Fruit fly (Drosophila melanogaster) whole organism, larva: ENCODE measurements around the gene CG7387.

Experiments used
- noc ChIP-seq: fragments of 200-800 bp; sonication (Bioruptor generic); optimal IDR thresholded peaks from 3 replicates; lab custom pipeline; 2019; ENCODE audit warnings: missing biosample characterization, mild to moderate bottlenecking, missing genetic modification characterization, moderate library complexity

CG7387 gene

DNA sequence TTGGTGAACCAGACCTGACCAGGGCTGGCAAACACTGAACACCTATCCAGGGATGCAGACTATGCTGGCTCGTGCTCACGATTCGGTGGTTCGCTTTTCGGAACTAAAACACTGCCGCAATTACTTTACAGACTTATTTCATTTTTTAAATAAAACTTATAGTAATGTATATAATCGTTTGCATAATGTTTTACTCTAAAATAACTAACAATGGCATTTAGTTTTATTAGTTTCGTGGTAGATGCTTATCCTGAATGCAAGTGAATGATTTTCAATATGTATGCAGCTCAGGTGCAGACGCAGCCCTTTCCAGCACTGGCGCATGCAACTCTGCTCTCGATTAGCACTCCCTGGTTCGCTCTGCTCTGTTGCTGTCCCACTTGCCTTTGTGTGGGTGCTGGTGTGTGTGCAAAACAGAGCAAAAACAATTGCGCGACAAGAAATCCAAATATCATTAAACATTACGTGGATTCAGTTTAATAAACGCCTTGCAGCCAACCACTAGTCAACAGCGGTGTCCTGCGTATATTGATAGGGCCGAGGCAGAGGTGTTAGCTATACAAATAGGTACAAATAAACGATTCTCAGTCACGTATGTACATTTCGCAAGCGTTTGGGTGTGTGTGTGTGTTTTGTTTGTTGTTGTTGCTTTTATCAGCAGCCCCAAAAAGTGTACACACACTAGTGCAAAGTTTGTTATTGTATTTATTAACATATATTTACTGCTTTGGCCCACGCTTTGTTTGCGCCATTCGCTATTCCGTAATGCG is 6.1 kb downstream of the CG7387 start, which contains the start of the genes ERR and Atg18a:
ERR (minus strand) TSS at position 45 of the 770 bp plus-strand sequence.
Atg18a (plus strand) TSS at position 231 of the 770 bp plus-strand sequence.
- TF ChIP-seq noc: peak; percentile 89

DNA sequence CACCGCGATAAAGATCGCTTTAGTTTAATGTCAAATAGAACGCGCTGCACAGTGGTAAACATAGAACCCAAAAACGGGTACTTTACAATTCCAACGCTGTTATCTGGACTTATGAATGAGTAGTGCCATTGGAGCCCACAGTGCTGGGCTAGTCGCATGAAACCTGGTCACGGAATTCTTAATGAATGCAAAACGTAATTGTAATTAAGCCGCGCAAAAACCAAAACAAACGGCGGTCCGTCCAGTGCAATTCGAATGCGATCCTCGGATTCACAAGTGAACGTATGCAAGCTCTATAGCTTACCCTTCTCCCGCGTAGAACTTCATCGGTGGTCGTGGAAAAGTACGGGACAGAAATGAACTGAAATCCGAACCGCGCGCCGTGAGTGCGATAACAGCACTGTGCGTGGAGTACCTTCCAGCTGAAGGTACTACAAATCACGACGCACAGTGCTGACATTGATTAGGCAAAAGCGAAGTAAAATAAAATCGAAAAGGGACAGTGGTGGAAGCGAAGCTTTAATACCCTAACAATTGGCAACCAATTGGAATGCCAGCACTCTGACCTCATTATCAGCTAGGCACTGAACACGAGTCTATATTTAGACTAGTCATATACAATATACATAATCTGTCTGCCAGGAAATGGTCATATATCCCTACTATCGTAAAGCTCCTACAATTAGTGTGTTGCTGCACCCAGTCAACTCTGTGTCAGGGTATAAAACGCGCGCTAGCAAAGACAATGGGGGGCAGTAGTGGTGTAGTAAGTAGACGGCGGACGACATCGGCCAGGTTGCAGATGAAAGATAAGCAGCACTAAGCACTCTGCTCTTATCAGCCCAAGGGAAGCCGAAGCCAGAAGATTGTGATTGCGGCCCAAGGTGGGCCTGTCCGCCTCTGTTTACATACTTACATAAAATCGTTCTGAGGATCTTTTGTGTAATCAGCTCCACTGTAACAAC is 7.4 kb downstream of the CG7387 start:
- peak; percentile 91 for TF ChIP-seq noc

DNA sequence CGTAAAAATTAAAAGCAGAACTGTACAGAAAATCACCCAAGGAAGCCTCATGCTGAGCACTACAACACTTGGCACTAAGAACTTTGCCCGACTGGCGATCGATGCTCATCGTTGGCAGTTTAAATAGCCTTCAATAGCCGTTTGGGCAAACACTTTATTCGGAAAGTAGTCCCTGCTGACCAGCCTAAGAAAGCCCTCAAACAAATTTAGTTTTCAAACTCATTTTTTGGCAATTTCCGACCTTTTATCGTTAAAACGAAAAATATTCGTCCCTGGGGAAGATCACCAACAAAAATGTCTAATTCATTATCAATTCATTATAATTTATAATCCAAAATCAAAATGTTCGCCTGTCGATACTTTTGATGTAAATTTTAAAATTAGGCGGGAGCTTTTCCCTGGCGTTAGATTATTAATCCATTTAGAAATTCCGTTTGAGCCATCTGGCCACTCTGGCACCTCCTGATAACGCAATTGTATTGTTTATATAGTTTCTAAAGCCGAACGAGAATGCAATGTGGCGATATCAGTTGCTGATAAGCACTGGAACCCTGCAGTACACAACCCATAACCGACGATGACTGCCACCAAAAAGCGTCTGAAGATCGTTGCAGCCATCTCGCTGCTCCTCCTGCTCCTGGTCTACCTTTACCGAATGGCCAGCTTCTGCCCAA is 12.3 kb downstream of the CG7387 start, which contains the start of the genes mthl7 and Uxs:
mthl7 (minus strand) TSS at position 51 of the 674 bp plus-strand sequence.
Uxs (plus strand) TSS at position 460 of the 674 bp plus-strand sequence.
- no peak for TF ChIP-seq noc

DNA sequence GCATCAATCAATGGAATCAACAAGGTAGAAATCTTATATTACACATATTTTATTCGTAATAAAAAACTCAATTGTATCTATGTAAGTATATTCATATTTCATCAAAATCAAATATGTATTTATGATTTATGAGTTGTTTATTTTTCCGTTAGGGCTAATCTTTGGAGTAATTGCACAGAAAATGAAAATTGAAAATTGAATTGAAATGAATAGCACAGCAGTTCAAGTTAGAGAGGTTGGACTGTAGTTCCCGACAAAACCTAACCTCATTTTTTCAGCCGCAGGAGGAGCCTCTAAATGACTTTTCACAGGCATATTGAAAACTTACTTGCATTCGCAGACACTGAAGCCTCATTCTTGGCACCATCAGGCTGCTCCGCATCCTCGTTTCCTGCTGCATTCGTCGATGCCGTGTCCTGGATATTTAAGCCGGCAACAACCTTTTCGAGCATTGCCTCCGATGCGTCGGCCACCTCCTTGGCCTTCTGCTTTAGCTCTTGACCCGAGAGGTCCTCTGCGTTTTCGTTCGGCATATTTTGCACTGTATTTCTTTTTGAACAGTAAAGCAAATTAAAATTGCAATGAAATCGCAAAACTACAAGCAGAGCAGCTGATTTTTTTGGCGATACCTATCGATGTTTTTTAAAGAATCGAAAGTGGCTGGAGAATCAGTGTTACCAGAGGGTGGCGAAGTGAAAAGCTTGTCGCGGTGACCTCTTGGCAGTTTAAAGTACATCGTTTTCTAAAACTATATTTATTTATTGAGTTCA is 14.9 kb downstream of the CG7387 start, which contains the start of gene Nmt:
Nmt (minus strand) TSS at position 635 of the 770 bp plus-strand sequence.
- peak; percentile 52 for TF ChIP-seq noc

DNA sequence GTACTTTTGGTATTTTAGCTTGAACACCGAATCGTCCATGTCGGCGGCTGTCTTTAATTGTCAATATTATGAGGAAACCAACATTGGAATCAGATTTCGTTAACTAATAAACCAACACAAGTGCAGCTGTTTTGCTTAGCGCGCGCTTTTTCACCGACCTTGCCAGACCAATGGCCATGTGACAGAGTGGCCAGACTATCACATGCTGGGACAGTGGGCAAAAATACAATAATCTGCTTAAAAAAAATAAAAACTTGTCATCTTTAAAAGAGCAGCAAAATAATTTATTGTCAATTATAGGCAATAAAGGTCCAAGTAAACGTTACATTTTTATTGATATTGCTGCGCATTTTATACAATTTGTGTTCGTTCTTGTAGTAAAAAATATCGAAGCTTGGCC is 17.1 kb downstream of the CG7387 start, which contains the start of gene RecQ4:
RecQ4 (minus strand) TSS at position 161 of the 400 bp plus-strand sequence.
- TF ChIP-seq noc: no peak

DNA sequence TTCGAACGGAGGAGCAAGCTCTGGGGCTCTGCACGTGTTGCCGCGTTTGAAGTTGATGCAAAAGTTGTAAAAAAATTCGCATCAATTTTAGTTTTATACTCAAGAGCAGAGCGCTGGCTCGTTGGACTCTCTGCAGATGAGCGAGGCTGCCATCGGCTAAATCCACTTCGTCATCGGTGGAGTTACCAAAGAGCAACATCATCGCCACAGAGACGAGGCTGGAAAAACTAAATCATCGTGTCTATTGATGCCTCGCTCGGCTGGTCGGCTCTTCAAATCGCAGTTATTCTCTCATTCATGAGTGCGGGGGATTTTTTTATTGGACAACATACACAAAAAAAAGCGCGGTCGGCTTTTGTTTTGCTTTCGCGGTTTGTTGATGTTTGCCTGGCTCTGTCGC is 27.5 kb downstream of the CG7387 start, which contains the start of gene CG13675:
CG13675 (minus strand) TSS at position 83 of the 400 bp plus-strand sequence.
- TF ChIP-seq noc: no peak

DNA sequence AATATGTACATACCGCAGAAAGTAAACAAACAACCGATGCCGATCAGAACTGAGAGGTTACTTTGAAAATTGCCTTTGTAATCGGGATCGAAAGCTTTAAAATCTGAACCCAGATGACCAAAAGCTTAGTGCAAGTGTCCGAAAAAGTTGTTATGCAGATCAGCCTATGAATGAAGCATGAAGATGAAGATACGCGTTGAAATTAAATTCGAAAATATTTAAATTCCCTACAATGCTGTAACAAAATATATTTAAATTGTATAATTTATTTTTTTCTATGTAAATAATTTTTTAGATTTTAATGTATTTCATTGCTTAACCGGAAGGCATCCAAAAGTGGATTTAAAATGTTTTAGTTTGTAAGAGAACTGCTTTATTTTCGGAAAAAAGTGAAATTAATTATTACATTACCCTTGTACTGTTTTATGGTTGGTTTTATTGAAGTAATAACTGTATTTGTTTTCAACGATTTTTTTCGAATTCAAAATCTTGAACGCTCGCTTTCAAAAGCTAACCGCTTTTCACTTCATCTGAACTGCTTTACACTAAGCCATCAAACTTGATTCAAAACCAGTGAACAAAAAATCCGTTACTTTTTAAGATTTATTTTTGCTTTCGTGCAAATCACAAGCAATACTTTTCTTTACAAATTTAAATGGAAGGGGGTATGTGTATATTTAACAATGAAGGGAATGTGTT is 33.0 kb downstream of the CG7387 start, which contains the start of gene CG43886:
CG43886 (minus strand) TSS at position 51 of the 699 bp plus-strand sequence.
- TF ChIP-seq noc: no peak

DNA sequence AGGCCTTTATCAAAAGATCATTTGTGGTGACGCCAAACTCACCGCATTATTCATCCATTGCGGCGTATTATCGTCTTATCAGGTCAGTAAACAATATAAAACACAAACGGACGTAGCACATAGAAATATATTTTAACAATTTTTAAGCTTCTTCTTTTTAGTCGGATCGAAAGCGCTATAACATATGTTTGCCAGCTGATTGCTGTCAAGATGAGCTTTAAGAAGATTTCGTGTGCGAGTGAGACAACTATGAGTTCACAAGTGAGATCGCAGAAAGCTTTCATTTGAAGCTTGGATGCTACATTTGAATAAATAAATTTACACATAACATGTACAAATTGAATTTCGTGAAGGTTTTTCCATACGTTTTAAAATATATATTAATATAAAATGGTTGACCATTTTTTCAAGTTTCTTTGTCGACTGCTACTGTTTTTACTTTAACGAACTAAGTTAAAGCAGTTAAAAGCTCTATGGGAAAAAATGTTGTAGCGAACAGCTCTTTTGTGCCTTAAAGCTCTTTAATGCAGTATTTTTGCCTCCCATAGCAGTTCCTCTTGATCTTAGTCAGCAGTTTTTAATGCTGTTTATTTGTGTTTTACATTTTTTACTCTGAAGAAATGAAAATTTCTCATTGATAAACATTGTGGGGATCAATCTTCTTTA is 34.1 kb downstream of the CG7387 start, which contains the start of gene CG42445:
CG42445 (minus strand) TSS at position 186 of the 666 bp plus-strand sequence.
- TF ChIP-seq noc: no peak

DNA sequence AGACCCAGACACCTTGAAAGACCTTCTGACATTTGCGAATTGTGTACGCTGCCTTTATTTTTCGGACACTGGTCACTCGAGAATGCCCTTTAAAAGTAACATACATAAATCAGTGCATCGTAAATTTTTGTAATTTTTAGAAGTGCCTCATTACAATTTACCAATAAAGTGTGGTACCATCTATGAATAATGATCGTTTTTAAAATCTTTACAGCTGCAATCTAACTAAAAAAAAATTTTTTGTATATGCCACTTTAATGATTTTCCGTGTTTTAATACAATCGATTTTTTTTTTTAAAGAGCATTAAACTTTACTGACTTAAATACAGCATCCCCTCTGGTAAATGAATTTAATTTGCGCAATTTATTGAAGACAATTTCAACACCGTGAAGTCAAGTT is 35.8 kb downstream of the CG7387 start:
- no peak for TF ChIP-seq noc

DNA sequence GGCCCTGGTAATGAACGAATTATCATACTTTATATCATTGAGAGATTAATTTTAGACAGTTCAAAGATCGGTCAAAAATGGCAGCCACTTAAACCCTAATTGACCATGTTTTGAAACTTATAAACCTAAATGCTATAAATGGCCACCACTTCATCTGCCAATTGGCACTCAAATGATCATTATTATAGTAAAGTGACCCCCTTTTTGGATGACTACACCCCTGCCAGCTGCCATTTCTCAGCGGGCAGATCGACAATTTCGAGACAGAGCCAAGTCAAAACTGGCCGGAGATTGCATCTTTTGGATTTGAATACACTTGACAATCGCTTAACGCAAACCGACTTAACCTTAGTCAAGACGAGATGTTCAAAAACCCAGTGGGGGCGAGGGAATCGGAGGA is 36.7 kb downstream of the CG7387 start:
- no peak for TF ChIP-seq noc

DNA sequence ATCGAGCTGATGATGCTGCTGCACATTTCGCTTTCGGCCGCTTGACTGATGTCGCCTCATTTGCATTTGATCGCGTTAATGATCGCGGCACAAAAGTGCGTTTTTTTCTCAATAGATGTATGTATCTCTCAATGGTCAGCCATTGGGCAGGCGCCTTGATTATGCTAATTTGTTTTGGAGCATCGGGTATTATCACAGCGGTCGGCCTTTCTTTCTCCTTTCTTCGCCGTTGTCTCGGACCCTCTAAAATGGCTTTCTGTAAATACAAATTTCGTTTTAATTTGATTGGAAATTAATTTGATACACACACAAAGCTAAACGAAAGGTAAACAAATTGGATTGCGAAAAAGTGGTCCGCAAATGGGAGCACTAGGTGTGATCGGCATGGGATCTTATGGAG is 37.6 kb downstream of the CG7387 start:
- TF ChIP-seq noc: no peak

DNA sequence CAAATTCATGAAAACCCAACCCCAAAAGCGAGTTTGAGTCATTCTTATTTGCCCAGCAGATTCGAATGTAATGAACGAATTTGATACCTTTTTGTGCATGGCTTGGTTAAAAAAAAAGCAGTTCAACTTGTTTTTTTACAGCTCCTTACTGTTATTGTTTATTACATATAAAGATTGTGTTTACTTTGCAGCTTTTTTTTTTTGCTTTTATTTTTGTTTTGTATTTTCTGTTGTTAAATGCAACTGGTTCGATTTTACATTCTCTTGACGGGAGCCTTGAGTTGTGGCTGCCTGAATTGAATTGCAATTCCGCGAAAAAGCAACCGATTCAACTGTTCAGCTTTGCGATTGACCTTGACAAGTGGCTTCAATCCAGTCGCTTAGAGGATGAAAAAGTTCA is 38.4 kb downstream of the CG7387 start:
- no peak for TF ChIP-seq noc

DNA sequence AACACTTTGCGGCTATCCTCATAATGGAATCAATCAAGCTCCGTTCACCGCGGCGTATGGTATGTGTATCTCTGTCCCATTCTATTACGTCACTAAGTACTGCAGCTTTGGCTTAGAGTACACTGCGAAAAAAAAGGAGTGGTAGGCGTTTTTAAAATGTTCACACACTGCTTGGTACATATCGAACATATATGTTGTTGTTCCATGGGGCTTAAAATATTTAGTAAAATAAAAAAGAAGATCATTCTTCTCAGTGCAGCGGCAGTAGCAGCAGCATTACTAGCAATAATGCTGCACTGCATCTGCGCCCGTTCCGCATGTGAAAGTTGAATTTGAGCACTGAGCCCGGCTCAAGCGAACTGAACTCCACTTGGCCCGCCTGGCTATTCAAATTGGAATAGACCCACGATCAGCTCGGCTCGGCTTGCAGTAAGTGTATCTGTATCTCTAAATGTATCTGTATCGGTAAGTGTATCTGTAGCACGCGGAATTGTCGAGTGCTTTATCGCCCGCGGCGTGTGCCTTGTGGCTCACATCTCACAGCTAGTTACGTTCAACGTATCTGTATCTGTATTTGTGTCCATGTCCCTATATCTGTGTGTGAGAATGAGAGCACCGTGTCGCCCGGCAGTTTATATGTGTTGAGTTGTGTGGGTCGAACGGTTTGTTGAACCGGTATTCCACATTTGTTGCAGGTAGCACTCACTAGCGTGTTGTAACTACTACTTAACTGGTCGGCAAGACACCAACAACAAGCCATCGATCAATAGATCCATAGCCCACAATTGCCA is 39.5 kb downstream of the CG7387 start:
- TF ChIP-seq noc: no peak
